Worm (Caenorhabditis elegans): Measurements from ENCODE around the gene ttbk-2.2.

DNA sequence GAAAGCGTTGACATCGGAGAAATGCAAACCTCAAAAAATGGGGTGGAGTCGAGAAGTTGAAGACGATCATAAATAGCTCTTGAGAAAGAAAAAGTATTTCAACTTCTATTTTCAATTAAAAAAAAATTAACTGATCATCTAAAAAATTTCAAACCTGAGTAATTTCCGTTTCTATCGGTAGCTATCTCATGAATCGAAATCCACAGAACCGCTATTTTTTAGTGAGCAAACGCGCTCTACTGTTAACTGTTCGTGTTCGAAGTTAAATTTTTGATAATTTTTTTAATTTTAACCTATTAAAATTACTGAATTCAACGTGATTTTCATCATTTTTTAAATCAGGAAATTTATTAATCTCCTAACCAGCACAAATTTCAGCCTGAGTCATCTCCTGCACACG lies 17.0 kb upstream of the ttbk-2.2 start:
- TF ChIP-seq ztf-4 (tag; optimal IDR thresholded peaks at IDR 0.05), result no peak
- TF ChIP-seq ceh-82 (tag; optimal IDR thresholded peaks at IDR 0.05), result no peak
- TF ChIP-seq skn-1 (tag; optimal IDR thresholded peaks at IDR 0.05), result no peak
- no peak for TF ChIP-seq ama-1 (optimal IDR thresholded peaks at IDR 0.05)
- TF ChIP-seq nhr-23 (tag; optimal IDR thresholded peaks at IDR 0.05), result no peak
- TF ChIP-seq zag-1 (tag; optimal IDR thresholded peaks at IDR 0.05), result no peak
- no peak for TF ChIP-seq ztf-11 (tag; optimal IDR thresholded peaks at IDR 0.05)
- TF ChIP-seq aly-2 (tag; optimal IDR thresholded peaks at IDR 0.05), result no peak
- TF ChIP-seq sma-3 (GFP tag; optimal IDR thresholded peaks at IDR 0.05), result no peak
- TF ChIP-seq nhr-25 (tag; optimal IDR thresholded peaks at IDR 0.05), result no peak
- TF ChIP-seq snpc-4 (tag; optimal IDR thresholded peaks at IDR 0.05), result no peak
- TF ChIP-seq mdl-1 (tag; optimal IDR thresholded peaks at IDR 0.05), result no peak
